Worm (Caenorhabditis elegans) whole organism, early embryonic: Measurements from ENCODE around the gene F28E10.4.

ENCODE experiments used
- B0310.2 ChIP-seq: sonication (generic microtip); optimal IDR thresholded peaks from 2 replicates; lab custom pipeline; 2016; ENCODE audit warnings: mild to moderate bottlenecking, missing genetic modification characterization, missing compliant biosample characterization
- ama-1 ChIP-seq: fragments of 150-350 bp; optimal IDR thresholded peaks from 2 replicates; lab custom pipeline; 2014
- ceh-36 ChIP-seq: sonication (generic microtip); optimal IDR thresholded peaks from 2 replicates; lab custom pipeline; 2016; ENCODE audit warnings: missing genetic modification characterization, inconsistent platforms, missing compliant biosample characterization
- flt-1 ChIP-seq: fragments of 200-800 bp; sonication (Bioruptor generic); IDR thresholded peaks from 2 replicates; pipeline ENCODE4 v1.3.6; 2022; ENCODE audit warnings: missing genetic modification characterization, missing compliant biosample characterization
- hnd-1 ChIP-seq: sonication (generic microtip); optimal IDR thresholded peaks from 2 replicates; lab custom pipeline; 2016; ENCODE audit warnings: missing genetic modification characterization, missing compliant biosample characterization
- sea-1 ChIP-seq: fragments of 200-800 bp; sonication (Bioruptor generic); conservative IDR thresholded peaks from 2 replicates; pipeline ENCODE4 v1.3.6; 2022; ENCODE audit warnings: missing genetic modification characterization, missing compliant biosample characterization

ce11 chrIV:4565882-4566281 lies 1.4 kb downstream of the F28E10.4 start:
- TF ChIP-seq ama-1 (lab: Kevin White, UChicago) (no peak), sea-1 (GFP tag; lab: Robert Waterston, UW) (no peak), hnd-1 (tag; lab: Kevin White, UChicago) (no peak), ceh-36 (tag; lab: Kevin White, UChicago) (no peak), flt-1 (GFP tag; lab: Robert Waterston, UW) (no peak), B0310.2 (tag; lab: Kevin White, UChicago) (no peak)
